Worm (Caenorhabditis elegans) whole organism, L1 larva: ENCODE results near the gene F38E9.6.
A peak's percentile ranks its signal among the peaks of the same experiment; 100 is the strongest.

Experiments used
- C16A3.4 ChIP-seq: fragments of 150-350 bp; optimal IDR thresholded peaks from 2 replicates; lab custom pipeline; 2014; ENCODE audit warnings: missing biosample characterization, missing genetic modification characterization
- Y116A8C.19 ChIP-seq: sonication (generic microtip); optimal IDR thresholded peaks from 2 replicates; lab custom pipeline; 2016; ENCODE audit warnings: missing compliant biosample characterization, missing genetic modification characterization, borderline replicate concordance
- aha-1 ChIP-seq: fragments of 150-350 bp; optimal IDR thresholded peaks from 2 replicates; lab custom pipeline; 2014; ENCODE audit warnings: missing biosample characterization, missing genetic modification characterization
- alr-1 ChIP-seq: fragments of 200-800 bp; sonication (Bioruptor generic); optimal IDR thresholded peaks from 2 replicates; lab custom pipeline; 2018; ENCODE audit warnings: borderline replicate concordance, mild to moderate bottlenecking, missing genetic modification characterization, missing compliant biosample characterization
- blmp-1 ChIP-seq: fragments of 150-350 bp; optimal IDR thresholded peaks from 2 replicates; lab custom pipeline; 2014; ENCODE audit warnings: missing biosample characterization, missing genetic modification characterization
- ceh-63 ChIP-seq: fragments of 200-800 bp; sonication (Bioruptor generic); optimal IDR thresholded peaks from 2 replicates; lab custom pipeline; 2018; ENCODE audit warnings: mild to moderate bottlenecking, missing genetic modification characterization, missing compliant biosample characterization
- ceh-8 ChIP-seq: fragments of 200-800 bp; sonication (Bioruptor generic); optimal IDR thresholded peaks from 2 replicates; lab custom pipeline; 2018; ENCODE audit warnings: mild to moderate bottlenecking, missing genetic modification characterization, moderate library complexity, missing compliant biosample characterization
- ceh-82 ChIP-seq, 3 experiments: fragments of 150-350 bp in 1 of 3; sonication (generic microtip) in 2 of 3; optimal IDR thresholded peaks; 2 replicates each; lab custom pipeline; 2014 to 2017; ENCODE audit warnings: missing biosample characterization in 3 of 3, missing genetic modification characterization in 3 of 3
- ces-1 ChIP-seq: fragments of 150-350 bp; optimal IDR thresholded peaks from 2 replicates; lab custom pipeline; 2014; ENCODE audit warnings: missing biosample characterization, missing genetic modification reagents, missing genetic modification characterization
- dsc-1 ChIP-seq: sonication (generic microtip); optimal IDR thresholded peaks from 2 replicates; lab custom pipeline; 2016; ENCODE audit warnings: mild to moderate bottlenecking, missing genetic modification characterization, missing compliant biosample characterization
- efl-1 ChIP-seq, 4 experiments: fragments of 150-350 bp; optimal IDR thresholded peaks in 3 of 4; peaks in 1 of 4; 1 replicate in 1 of 4; 2 replicates in 3 of 4; lab custom pipeline; 2014; ENCODE audit warnings: missing biosample characterization in 2 of 4, missing genetic modification characterization in 2 of 4, missing genetic modification reagents in 2 of 4
- efl-3 ChIP-seq: fragments of 200-800 bp; sonication (Bioruptor generic); optimal IDR thresholded peaks from 2 replicates; lab custom pipeline; 2018; ENCODE audit warnings: mild to moderate bottlenecking, missing genetic modification characterization, missing compliant biosample characterization
- elt-3 ChIP-seq, 6 experiments: fragments of 150-350 bp in 1 of 6; sonication (generic microtip); optimal IDR thresholded peaks; 2 replicates each; lab custom pipeline; 2017 to 2018; ENCODE audit warnings: missing biosample characterization in 6 of 6, missing genetic modification characterization in 6 of 6, inconsistent platforms in 1 of 6
- ets-5 ChIP-seq: fragments of 200-800 bp; sonication (Bioruptor generic); IDR thresholded peaks from 2 replicates; pipeline ENCODE4 v1.3.6; 2022; ENCODE audit warnings: missing genetic modification characterization, missing compliant biosample characterization
- fkh-10 ChIP-seq: sonication (generic microtip); optimal IDR thresholded peaks from 2 replicates; lab custom pipeline; 2017; ENCODE audit warnings: missing biosample characterization, missing genetic modification reagents, missing genetic modification characterization
- irx-1 ChIP-seq: sonication (generic microtip); optimal IDR thresholded peaks from 2 replicates; lab custom pipeline; 2016; ENCODE audit warnings: missing genetic modification characterization, missing compliant biosample characterization
- jun-1 ChIP-seq: fragments of 150-350 bp; optimal IDR thresholded peaks from 2 replicates; lab custom pipeline; 2014; ENCODE audit warnings: missing biosample characterization, missing genetic modification reagents, missing genetic modification characterization
- lin-14 ChIP-seq: fragments of 200-800 bp; sonication (Bioruptor generic); optimal IDR thresholded peaks from 2 replicates; lab custom pipeline; 2018; ENCODE audit warnings: mild to moderate bottlenecking, missing genetic modification characterization, moderate library complexity, missing compliant biosample characterization
- lir-3 ChIP-seq: sonication (generic microtip); optimal IDR thresholded peaks from 2 replicates; lab custom pipeline; 2016; ENCODE audit warnings: mild to moderate bottlenecking, missing genetic modification characterization, moderate library complexity, missing compliant biosample characterization; ENCODE audit not compliant: poor library complexity
- mef-2 ChIP-seq: fragments of 150-350 bp; optimal IDR thresholded peaks from 2 replicates; lab custom pipeline; 2014; ENCODE audit warnings: missing biosample characterization, missing genetic modification characterization
- mep-1 ChIP-seq: fragments of 150-350 bp; optimal IDR thresholded peaks from 2 replicates; lab custom pipeline; 2014; ENCODE audit warnings: missing biosample characterization, missing genetic modification characterization
- nhr-12 ChIP-seq: sonication (generic microtip); optimal IDR thresholded peaks from 2 replicates; lab custom pipeline; 2017; ENCODE audit warnings: missing biosample characterization, missing genetic modification characterization
- nhr-19 ChIP-seq: fragments of 200-800 bp; sonication (Bioruptor generic); conservative IDR thresholded peaks from 2 replicates; pipeline ENCODE4 v1.3.6; 2022; ENCODE audit warnings: missing genetic modification characterization, missing compliant biosample characterization
- nhr-20 ChIP-seq: sonication (generic microtip); optimal IDR thresholded peaks from 2 replicates; lab custom pipeline; 2016; ENCODE audit warnings: mild to moderate bottlenecking, missing genetic modification characterization, missing compliant biosample characterization
- nhr-237 ChIP-seq: fragments of 150-350 bp; optimal IDR thresholded peaks from 2 replicates; lab custom pipeline; 2014; ENCODE audit warnings: missing biosample characterization, missing genetic modification characterization
- nhr-28 ChIP-seq: fragments of 150-350 bp; optimal IDR thresholded peaks from 2 replicates; lab custom pipeline; 2014; ENCODE audit warnings: missing biosample characterization, missing genetic modification characterization
- nhr-47 ChIP-seq: sonication (generic microtip); optimal IDR thresholded peaks from 2 replicates; lab custom pipeline; 2016; ENCODE audit warnings: mild to moderate bottlenecking, missing genetic modification characterization, moderate library complexity, missing compliant biosample characterization
- nhr-71 ChIP-seq: sonication (generic microtip); optimal IDR thresholded peaks from 2 replicates; lab custom pipeline; 2016; ENCODE audit warnings: mild to moderate bottlenecking, missing genetic modification characterization, moderate library complexity, missing compliant biosample characterization
- nhr-76 ChIP-seq: sonication (generic microtip); optimal IDR thresholded peaks from 2 replicates; lab custom pipeline; 2017; ENCODE audit warnings: missing biosample characterization, missing genetic modification characterization
- nhr-77 ChIP-seq: fragments of 150-350 bp; optimal IDR thresholded peaks from 2 replicates; lab custom pipeline; 2014; ENCODE audit warnings: missing biosample characterization, missing genetic modification characterization
- nhr-85 ChIP-seq: sonication (generic microtip); peaks from one replicate; lab custom pipeline; 2016; ENCODE audit warnings: missing genetic modification characterization, inconsistent platforms, missing compliant biosample characterization
- nhr-90 ChIP-seq: sonication (generic microtip); optimal IDR thresholded peaks from 2 replicates; lab custom pipeline; 2016; ENCODE audit warnings: mild to moderate bottlenecking, missing genetic modification characterization, missing compliant biosample characterization; ENCODE audit not compliant: poor library complexity
- pax-3 ChIP-seq: fragments of 200-800 bp; sonication (Bioruptor generic); optimal IDR thresholded peaks from 2 replicates; lab custom pipeline; 2018; ENCODE audit warnings: mild to moderate bottlenecking, missing genetic modification characterization, moderate library complexity, missing compliant biosample characterization
- pqm-1 ChIP-seq: sonication (generic microtip); optimal IDR thresholded peaks from 3 replicates; lab custom pipeline; 2017; ENCODE audit warnings: missing biosample characterization, missing genetic modification characterization
- rnt-1 ChIP-seq: sonication (generic microtip); optimal IDR thresholded peaks from 2 replicates; lab custom pipeline; 2016; ENCODE audit warnings: mild to moderate bottlenecking, missing genetic modification characterization, moderate library complexity, missing compliant biosample characterization
- skn-1 ChIP-seq: fragments of 150-350 bp; optimal IDR thresholded peaks from 2 replicates; lab custom pipeline; 2014; ENCODE audit warnings: missing biosample characterization, missing genetic modification characterization
- snu-23 ChIP-seq: sonication (generic microtip); optimal IDR thresholded peaks from 2 replicates; lab custom pipeline; 2016; ENCODE audit warnings: missing genetic modification characterization, missing compliant biosample characterization
- sox-4 ChIP-seq: sonication (generic microtip); optimal IDR thresholded peaks from 2 replicates; lab custom pipeline; 2016; ENCODE audit warnings: missing genetic modification characterization, missing compliant biosample characterization
- sup-37 ChIP-seq: fragments of 200-800 bp; sonication (Bioruptor generic); optimal IDR thresholded peaks from 2 replicates; lab custom pipeline; 2018; ENCODE audit warnings: mild to moderate bottlenecking, missing genetic modification characterization, missing compliant biosample characterization
- tbx-2 ChIP-seq: sonication (generic microtip); optimal IDR thresholded peaks from 2 replicates; lab custom pipeline; 2016; ENCODE audit warnings: missing genetic modification characterization, missing compliant biosample characterization
- unc-30 ChIP-seq: sonication (generic microtip); optimal IDR thresholded peaks from 2 replicates; lab custom pipeline; 2017; ENCODE audit warnings: missing biosample characterization, missing genetic modification characterization
- unc-86 ChIP-seq: sonication (generic microtip); optimal IDR thresholded peaks from 2 replicates; lab custom pipeline; 2016; ENCODE audit warnings: missing genetic modification characterization, missing compliant biosample characterization
- unc-98 ChIP-seq: fragments of 200-800 bp; sonication (Bioruptor generic); IDR thresholded peaks from 2 replicates; pipeline ENCODE4 v1.3.6; 2022; ENCODE audit warnings: missing genetic modification characterization, missing compliant biosample characterization
- zip-4 ChIP-seq: fragments of 200-800 bp; sonication (Bioruptor generic); optimal IDR thresholded peaks from 2 replicates; lab custom pipeline; 2018; ENCODE audit warnings: mild to moderate bottlenecking, missing genetic modification characterization, moderate library complexity, missing compliant biosample characterization
- ztf-4 ChIP-seq: fragments of 150-350 bp; optimal IDR thresholded peaks from 2 replicates; lab custom pipeline; 2014; ENCODE audit warnings: missing biosample characterization, missing genetic modification characterization

Gene F38E9.6

DNA sequence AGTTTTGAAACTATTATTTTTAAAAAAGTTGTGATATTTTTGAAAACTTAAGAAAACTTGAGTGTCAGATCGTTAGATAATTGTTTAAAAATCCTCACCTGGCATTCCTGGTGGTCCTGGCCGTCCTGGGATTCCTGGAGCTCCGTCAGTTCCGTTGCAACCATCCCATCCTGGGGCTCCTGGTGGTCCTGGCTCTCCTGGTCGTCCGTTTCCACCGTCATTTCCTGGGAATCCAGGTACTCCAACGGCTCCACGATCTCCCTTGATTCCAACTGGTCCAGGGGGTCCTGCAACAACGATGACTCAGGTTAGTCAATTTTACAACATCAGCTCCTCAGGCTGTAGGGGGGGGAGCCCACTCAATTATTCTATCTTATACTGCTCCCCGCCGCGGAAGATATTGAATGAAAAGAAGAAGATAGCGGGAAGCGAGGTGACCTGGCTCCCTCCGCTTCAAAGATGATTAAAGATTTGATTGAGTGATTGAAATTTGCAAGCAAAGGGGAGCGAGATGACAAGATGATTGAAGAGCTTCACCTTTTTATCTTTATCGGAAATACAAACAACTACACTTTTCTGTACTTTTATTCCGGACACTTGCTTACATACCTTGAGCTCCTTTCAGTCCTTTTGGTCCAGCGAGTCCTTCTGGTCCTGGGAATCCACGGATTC is 44.4 kb upstream of the F38E9.6 start:
- TF ChIP-seq jun-1 = no peak
- no peak for TF ChIP-seq fkh-10
- TF ChIP-seq rnt-1 (tag; lab: Kevin White, UChicago) = peak; percentile 44
- peak; percentile 1; the same call in 1 of the 2 replicates for TF ChIP-seq nhr-19 (GFP tag; lab: Robert Waterston, UW)
- TF ChIP-seq ceh-8 (GFP tag; lab: Kevin White, UChicago) = no peak
- TF ChIP-seq, all 84 proteins: peak for 2

DNA sequence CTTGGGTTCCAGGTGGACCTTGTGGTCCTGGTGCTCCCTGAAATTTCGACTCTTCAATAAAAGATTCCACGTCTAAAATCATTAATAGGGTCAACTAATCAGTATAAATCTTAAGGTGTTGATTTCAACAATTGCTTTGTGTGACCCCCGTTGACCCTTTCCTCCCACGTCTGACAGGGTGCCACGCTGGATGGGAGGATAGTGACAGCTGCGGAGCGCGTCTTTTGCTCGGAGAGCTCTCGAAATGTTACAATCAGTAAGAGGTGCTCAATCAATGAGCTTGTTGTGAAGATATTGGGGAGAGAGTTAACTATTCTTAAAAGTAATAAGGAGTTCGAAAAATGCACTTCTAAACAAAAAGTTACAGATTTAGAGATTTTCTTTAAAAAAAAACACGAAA is 43.9 kb upstream of the F38E9.6 start:
- TF ChIP-seq pax-3 (tag; lab: Kevin White, UChicago) (no peak), nhr-12 (no peak), rnt-1 (tag; lab: Kevin White, UChicago) (peak; percentile 55), mef-2 (tag; lab: Kevin White, UChicago) (no peak), efl-1 (optimal IDR thresholded peaks at IDR 0.05; lab: Kevin White, UChicago) (no peak), efl-1 (GFP tag; optimal IDR thresholded peaks at IDR 0.05 in 1 of 2; lab: Kevin White, UChicago) (peak in 1 of 2 experiments; percentile 13), lin-14 (GFP tag; lab: Kevin White, UChicago) (peak; percentile 15), nhr-71 (peak; percentile 39), nhr-77 (tag; lab: Kevin White, UChicago) (no peak)

DNA sequence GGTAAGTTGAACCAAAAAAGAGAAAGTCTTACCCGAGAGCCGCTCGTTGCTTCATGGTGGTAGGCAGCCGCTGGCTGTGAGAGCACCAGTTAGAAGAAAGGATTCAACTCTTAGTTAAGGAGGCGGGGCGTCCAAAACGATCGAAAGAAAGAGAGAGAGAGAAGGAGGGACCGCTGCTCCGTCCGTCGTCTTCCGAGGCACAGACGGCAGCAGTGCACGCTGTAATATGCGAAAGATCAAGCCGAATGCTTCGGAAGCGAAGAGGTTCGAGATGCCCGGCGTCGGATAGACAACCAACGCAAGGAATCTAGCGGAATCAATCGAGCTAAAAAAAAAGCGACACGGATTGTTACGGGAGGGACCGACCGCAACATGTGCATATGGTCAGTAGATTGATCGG is 43.0 kb upstream of the F38E9.6 start, which contains the start of gene let-2:
TSS of gene let-2 (minus strand) at position 68 of the 400 bp plus-strand sequence.
- TF ChIP-seq lin-14 (GFP tag; lab: Kevin White, UChicago) (peak; percentile 58), nhr-28 (tag; lab: Kevin White, UChicago) (no peak), efl-3 (no peak), nhr-76 (no peak), C16A3.4 (tag; lab: Kevin White, UChicago) (no peak), alr-1 (tag; lab: Kevin White, UChicago) (no peak), dsc-1 (tag; lab: Kevin White, UChicago) (peak; percentile 25), unc-98 (GFP tag; lab: Robert Waterston, UW) (no peak), nhr-20 (peak; percentile 15), nhr-71 (peak; percentile 44), nhr-19 (GFP tag; lab: Robert Waterston, UW) (peak; percentile 17; the same call in 1 of the 2 replicates), blmp-1 (tag; lab: Kevin White, UChicago) (no peak), sox-4 (tag; lab: Kevin White, UChicago) (no peak), aha-1 (no peak), pqm-1 (tag; lab: Kevin White, UChicago) (no peak), rnt-1 (tag; lab: Kevin White, UChicago) (peak; percentile 62), nhr-47 (tag; lab: Kevin White, UChicago) (no peak), snu-23 (GFP tag; lab: Kevin White, UChicago) (peak; percentile 22)

DNA sequence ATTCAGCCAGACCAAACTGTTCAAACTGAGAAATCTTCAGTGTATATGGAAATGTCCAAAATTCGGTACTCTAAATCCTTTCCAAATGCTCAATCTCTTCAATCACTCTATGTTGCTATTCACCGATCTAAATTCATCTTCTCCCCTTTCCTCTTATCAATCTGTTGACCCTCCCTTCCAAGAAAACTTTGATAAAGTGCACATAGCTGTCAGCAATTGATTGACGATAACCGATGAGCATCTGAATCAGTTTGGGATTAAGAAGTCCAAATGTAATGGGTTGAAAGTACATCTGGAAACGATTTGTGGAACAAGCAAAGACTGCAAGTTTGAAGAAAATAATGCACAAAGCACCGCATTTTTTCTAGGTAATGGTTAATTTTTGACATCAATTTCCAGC is 42.3 kb upstream of the F38E9.6 start:
- TF ChIP-seq efl-1 (optimal IDR thresholded peaks at IDR 0.05; lab: Kevin White, UChicago) (no peak), efl-1 (GFP tag; optimal IDR thresholded peaks at IDR 0.05 in 1 of 2; lab: Kevin White, UChicago) (no peak), ztf-4 (no peak), ceh-82 (tag; optimal IDR thresholded peaks at IDR 0.05; lab: Kevin White, UChicago) (no peak), tbx-2 (tag; lab: Kevin White, UChicago) (no peak), irx-1 (tag; lab: Kevin White, UChicago) (no peak), skn-1 (tag; lab: Kevin White, UChicago) (no peak), nhr-19 (GFP tag; lab: Robert Waterston, UW) (peak; percentile 54), unc-86 (tag; lab: Kevin White, UChicago) (no peak), nhr-90 (tag; lab: Kevin White, UChicago) (no peak), mep-1 (tag; lab: Kevin White, UChicago) (no peak), sox-4 (tag; lab: Kevin White, UChicago) (no peak), lir-3 (tag; lab: Kevin White, UChicago) (no peak), nhr-237 (no peak), ets-5 (GFP tag; lab: Robert Waterston, UW) (no peak), ces-1 (GFP tag; lab: Kevin White, UChicago) (no peak), nhr-47 (tag; lab: Kevin White, UChicago) (no peak), nhr-71 (peak; percentile 66), elt-3 (tag; optimal IDR thresholded peaks at IDR 0.05; lab: Kevin White, UChicago) (no peak), Y116A8C.19 (tag; lab: Kevin White, UChicago) (no peak), unc-30 (tag; lab: Kevin White, UChicago) (no peak), snu-23 (GFP tag; lab: Kevin White, UChicago) (no peak), sup-37 (GFP tag; lab: Kevin White, UChicago) (no peak), nhr-85 (tag; lab: Kevin White, UChicago) (no peak), nhr-28 (tag; lab: Kevin White, UChicago) (no peak), zip-4 (GFP tag; lab: Kevin White, UChicago) (no peak), ceh-63 (GFP tag; lab: Kevin White, UChicago) (no peak)
